Fruit fly (Drosophila melanogaster) S2 (cell line): Measurements from ENCODE around the gene CG14834.

Source experiments
- CG8478 ChIP-seq: fragments of >200 bp; optimal IDR thresholded peaks from 2 replicates; lab custom pipeline; 2018
- CTCF ChIP-seq, 2 experiments: fragments of >200 bp; optimal IDR thresholded peaks; 2 replicates each; lab custom pipeline; 2018

DNA sequence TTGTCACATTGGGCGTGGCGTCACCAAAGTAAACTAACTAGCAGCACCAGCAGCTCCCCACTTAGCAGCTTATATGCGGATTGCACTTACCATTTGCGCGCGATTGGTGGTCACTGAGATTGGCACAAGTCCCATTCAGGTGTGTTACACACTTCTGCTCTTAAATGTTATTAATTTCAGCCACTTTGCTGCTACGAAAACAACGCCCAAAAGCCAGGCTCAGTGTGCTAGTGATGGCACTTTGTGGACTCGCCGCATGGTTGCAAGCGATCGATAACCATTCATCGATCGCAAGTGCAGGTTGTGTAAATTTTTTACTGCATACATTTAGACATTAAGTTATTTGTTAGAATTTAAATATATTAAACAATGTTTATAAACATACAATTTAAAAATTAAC, 11.9 kb downstream of the CG14834 start, which contains the start of the genes wrm1 and wrm2:
- no peak for TF ChIP-seq CTCF (optimal IDR thresholded peaks at IDR 0.05; lab: Kevin White, UChicago)
- TF ChIP-seq CG8478 (lab: Kevin White, UChicago) = no peak
